Worm (Caenorhabditis elegans) whole organism, early embryonic: ENCODE results near the gene Y54G2A.32.
"Not testable (repeated sequence)": the region's sequence is repeated elsewhere in the genome, so short reads cannot be mapped to it uniquely, and the experiment has no call there.

Source experiments
- B0310.2 ChIP-seq: sonication (generic microtip); optimal IDR thresholded peaks from 2 replicates; lab custom pipeline; 2016; ENCODE audit warnings: mild to moderate bottlenecking, missing genetic modification characterization, missing compliant biosample characterization
- F13C5.2 ChIP-seq: sonication (generic microtip); optimal IDR thresholded peaks from 2 replicates; lab custom pipeline; 2017; ENCODE audit warnings: mild to moderate bottlenecking, missing genetic modification characterization, inconsistent platforms, missing compliant biosample characterization
- aly-1 ChIP-seq: sonication (generic microtip); optimal IDR thresholded peaks from 2 replicates; lab custom pipeline; 2016; ENCODE audit warnings: missing genetic modification characterization, missing compliant biosample characterization
- ama-1 ChIP-seq: fragments of 150-350 bp; optimal IDR thresholded peaks from 2 replicates; lab custom pipeline; 2014
- ceh-13 ChIP-seq: fragments of 200-800 bp; sonication (Bioruptor generic); optimal IDR thresholded peaks from 2 replicates; lab custom pipeline; 2018; ENCODE audit warnings: mild to moderate bottlenecking, missing genetic modification characterization, missing compliant biosample characterization
- ceh-36 ChIP-seq: sonication (generic microtip); optimal IDR thresholded peaks from 2 replicates; lab custom pipeline; 2016; ENCODE audit warnings: missing genetic modification characterization, inconsistent platforms, missing compliant biosample characterization
- ets-7 ChIP-seq: sonication (generic microtip); optimal IDR thresholded peaks from 2 replicates; lab custom pipeline; 2016; ENCODE audit warnings: missing genotype, missing genetic modification characterization, missing compliant biosample characterization
- flt-1 ChIP-seq: fragments of 200-800 bp; sonication (Bioruptor generic); IDR thresholded peaks from 2 replicates; pipeline ENCODE4 v1.3.6; 2022; ENCODE audit warnings: missing genetic modification characterization, missing compliant biosample characterization
- hmbx-1 ChIP-seq: sonication (generic microtip); optimal IDR thresholded peaks from 2 replicates; lab custom pipeline; 2016; ENCODE audit warnings: mild to moderate bottlenecking, missing genetic modification characterization, missing compliant biosample characterization
- hmg-4 ChIP-seq: fragments of 200-800 bp; sonication (Bioruptor generic); optimal IDR thresholded peaks from 2 replicates; lab custom pipeline; 2018; ENCODE audit warnings: mild to moderate bottlenecking, missing genetic modification characterization, missing compliant biosample characterization
- hnd-1 ChIP-seq: sonication (generic microtip); optimal IDR thresholded peaks from 2 replicates; lab custom pipeline; 2016; ENCODE audit warnings: missing genetic modification characterization, missing compliant biosample characterization
- pes-1 ChIP-seq: fragments of 200-800 bp; sonication (Bioruptor generic); IDR thresholded peaks from 2 replicates; pipeline ENCODE4 v1.3.6; 2022; ENCODE audit warnings: missing genetic modification reagents, missing genetic modification characterization, missing compliant biosample characterization
- scrt-1 ChIP-seq: fragments of 200-800 bp; sonication (Bioruptor generic); IDR thresholded peaks from 2 replicates; pipeline ENCODE4 v1.3.6; 2022; ENCODE audit warnings: missing genetic modification characterization, missing compliant biosample characterization
- sea-1 ChIP-seq: fragments of 200-800 bp; sonication (Bioruptor generic); conservative IDR thresholded peaks from 2 replicates; pipeline ENCODE4 v1.3.6; 2022; ENCODE audit warnings: missing genetic modification characterization, missing compliant biosample characterization
- tbx-11 ChIP-seq: fragments of 200-800 bp; sonication (Bioruptor generic); IDR thresholded peaks from 2 replicates; pipeline ENCODE4 v1.3.6; 2022; ENCODE audit warnings: missing genetic modification characterization, missing compliant biosample characterization
- tbx-37 ChIP-seq: fragments of 200-800 bp; sonication (Bioruptor generic); conservative IDR thresholded peaks from 2 replicates; pipeline ENCODE4 v1.3.6; 2022; ENCODE audit warnings: missing genetic modification reagents, missing genetic modification characterization, missing compliant biosample characterization
- tra-4 ChIP-seq: sonication (generic microtip); optimal IDR thresholded peaks from 2 replicates; lab custom pipeline; 2017; ENCODE audit warnings: missing genetic modification characterization, missing compliant biosample characterization

Gene Y54G2A.32

DNA sequence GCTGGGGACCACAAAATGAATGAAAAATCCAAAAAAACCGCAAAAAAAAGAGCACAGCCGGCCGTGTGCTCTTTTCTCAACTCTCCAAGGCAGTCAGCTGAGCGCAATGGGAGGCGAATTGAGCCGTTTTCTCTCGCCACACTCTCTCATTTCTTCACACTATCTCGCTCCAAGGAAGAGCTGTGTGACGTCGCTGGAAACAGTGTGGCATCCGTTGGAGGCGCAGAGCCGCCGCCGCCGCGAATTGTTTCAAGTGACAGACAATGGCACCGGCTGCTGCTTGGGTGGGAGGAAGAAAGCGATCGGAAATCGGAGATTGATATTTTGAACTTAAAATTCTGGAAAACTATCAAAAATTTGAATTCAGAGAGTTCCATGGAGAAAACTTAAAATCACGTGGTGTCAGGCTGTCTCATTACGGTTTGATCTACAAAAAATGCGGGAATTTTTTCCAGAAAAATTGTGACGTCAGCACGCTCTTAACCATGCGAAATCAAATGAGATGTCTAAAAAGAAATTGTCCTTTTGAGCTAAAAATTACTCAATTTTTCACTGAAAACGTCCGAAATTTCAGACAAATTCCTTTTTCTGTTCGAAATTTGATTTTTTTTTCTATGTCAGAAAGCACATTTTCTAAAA is 27.6 kb upstream of the Y54G2A.32 start:
- TF ChIP-seq ama-1 (lab: Kevin White, UChicago) (no peak), aly-1 (tag; lab: Kevin White, UChicago) (no peak), flt-1 (GFP tag; lab: Robert Waterston, UW) (no peak), ets-7 (tag; lab: Kevin White, UChicago) (no peak), pes-1 (GFP tag; lab: Robert Waterston, UW) (no peak), F13C5.2 (tag; lab: Kevin White, UChicago) (no peak)

DNA sequence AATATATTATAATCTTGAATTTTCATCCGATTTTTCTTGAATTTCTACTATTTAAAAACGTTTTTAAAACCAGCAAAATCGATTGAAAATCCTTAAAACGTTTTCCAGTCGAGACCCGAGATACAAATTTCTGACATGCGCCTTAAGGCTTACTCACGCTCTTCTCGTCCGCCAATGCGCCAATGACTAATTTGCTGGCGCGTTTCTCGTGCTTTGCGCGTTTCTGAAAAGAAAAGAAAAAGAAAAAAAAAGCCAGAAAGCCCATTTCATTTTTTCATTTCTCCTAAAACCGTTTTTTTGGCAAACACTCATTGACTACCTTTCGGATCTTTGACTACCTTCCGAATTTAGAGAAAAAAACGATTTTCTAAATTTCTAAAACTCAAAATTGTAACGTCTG is 27.0 kb upstream of the Y54G2A.32 start:
- TF ChIP-seq F13C5.2 (tag; lab: Kevin White, UChicago), result no peak
- TF ChIP-seq pes-1 (GFP tag; lab: Robert Waterston, UW), result no peak
- TF ChIP-seq scrt-1, result no peak
- TF ChIP-seq ets-7 (tag; lab: Kevin White, UChicago), result no peak
- no peak for TF ChIP-seq ceh-13 (GFP tag; lab: Kevin White, UChicago)
- no peak for TF ChIP-seq ama-1 (lab: Kevin White, UChicago)
- TF ChIP-seq B0310.2, result no peak
- TF ChIP-seq hnd-1, result no peak
- TF ChIP-seq hmbx-1, result no peak
- TF ChIP-seq flt-1 (GFP tag; lab: Robert Waterston, UW), result no peak
- no peak for TF ChIP-seq sea-1 (GFP tag; lab: Robert Waterston, UW)
- TF ChIP-seq tbx-37 (GFP tag; lab: Robert Waterston, UW), result no peak
- TF ChIP-seq tra-4 (tag; lab: Kevin White, UChicago), result no peak
- TF ChIP-seq hmg-4 (GFP tag; lab: Kevin White, UChicago), result no peak
- TF ChIP-seq aly-1 (tag; lab: Kevin White, UChicago), result no peak
- no peak for TF ChIP-seq tbx-11 (GFP tag; lab: Robert Waterston, UW)
- TF ChIP-seq ceh-36 (tag; lab: Kevin White, UChicago), result no peak

DNA sequence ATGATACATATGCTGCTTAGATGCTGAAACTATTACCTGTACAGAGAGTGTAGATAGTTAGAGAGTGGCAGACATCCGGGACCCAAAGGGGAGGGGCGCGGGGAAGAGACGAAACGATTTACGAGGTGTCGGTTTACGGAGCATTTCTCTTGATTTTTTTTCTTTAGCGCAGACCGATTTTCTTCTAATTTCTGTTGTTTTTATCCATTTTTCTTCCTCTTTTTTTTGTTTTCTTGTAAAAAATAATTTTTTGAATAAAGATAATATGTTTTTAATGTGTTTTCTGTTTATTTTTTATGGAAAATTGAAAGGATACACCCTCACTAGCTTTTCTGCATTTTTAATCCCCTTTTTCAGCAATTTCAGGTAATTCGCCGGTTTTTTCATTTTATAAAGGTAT is 25.9 kb upstream of the Y54G2A.32 start, which contains the start of gene Y54G2A.72:
Gene Y54G2A.72, plus strand, starts transcription at position 301 of the 400 bp plus-strand sequence.
- TF ChIP-seq aly-1 (tag; lab: Kevin White, UChicago); hnd-1; ets-7 (tag; lab: Kevin White, UChicago): not testable (repeated sequence)

DNA sequence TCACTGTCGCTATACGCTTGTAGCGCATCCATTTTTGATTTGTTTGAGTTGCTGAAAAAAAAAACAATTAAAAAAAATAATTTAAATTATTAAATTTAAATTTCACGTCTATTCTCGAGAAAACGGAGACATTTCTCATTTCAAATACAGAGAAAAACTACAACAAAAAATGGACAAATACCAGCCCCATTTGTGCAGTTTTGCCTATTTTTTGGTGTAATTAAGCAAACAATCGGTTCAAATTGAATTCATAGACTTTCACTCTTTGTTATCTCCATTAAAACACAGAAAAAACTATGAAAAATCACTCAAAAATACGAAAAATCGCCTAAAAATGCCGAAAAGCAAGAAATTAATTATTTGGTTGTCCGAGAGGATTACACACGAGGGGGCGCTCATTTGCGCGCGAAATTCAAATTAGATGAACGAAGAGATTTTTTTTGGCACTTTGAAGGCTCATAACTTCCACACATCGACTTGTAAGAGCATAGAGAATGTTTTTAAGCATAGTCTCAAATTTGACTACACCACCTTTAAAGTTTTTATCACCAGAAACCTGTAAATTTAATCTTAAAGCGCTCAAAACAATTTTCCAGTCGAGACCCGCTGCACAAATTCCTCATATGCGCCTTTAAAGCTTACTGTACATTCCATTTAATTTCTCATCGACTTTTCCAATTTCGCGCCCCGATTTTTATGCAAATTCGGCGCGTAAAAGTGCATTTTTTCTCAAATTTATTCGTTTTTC is 20.8 kb upstream of the Y54G2A.32 start, which contains the start of gene Y54G2A.12:
Gene Y54G2A.12, minus strand, starts transcription at position 51 of the 748 bp plus-strand sequence.
- TF ChIP-seq tbx-37 (GFP tag; lab: Robert Waterston, UW) (no peak), F13C5.2 (tag; lab: Kevin White, UChicago) (no peak), ama-1 (lab: Kevin White, UChicago) (no peak), hnd-1 (no peak), flt-1 (GFP tag; lab: Robert Waterston, UW) (no peak), sea-1 (GFP tag; lab: Robert Waterston, UW) (no peak), hmg-4 (GFP tag; lab: Kevin White, UChicago) (no peak), scrt-1 (no peak), B0310.2 (no peak), ceh-13 (GFP tag; lab: Kevin White, UChicago) (no peak), hmbx-1 (no peak), ets-7 (tag; lab: Kevin White, UChicago) (no peak), tbx-11 (GFP tag; lab: Robert Waterston, UW) (no peak), tra-4 (tag; lab: Kevin White, UChicago) (no peak), pes-1 (GFP tag; lab: Robert Waterston, UW) (no peak), aly-1 (tag; lab: Kevin White, UChicago) (no peak), ceh-36 (tag; lab: Kevin White, UChicago) (no peak)

DNA sequence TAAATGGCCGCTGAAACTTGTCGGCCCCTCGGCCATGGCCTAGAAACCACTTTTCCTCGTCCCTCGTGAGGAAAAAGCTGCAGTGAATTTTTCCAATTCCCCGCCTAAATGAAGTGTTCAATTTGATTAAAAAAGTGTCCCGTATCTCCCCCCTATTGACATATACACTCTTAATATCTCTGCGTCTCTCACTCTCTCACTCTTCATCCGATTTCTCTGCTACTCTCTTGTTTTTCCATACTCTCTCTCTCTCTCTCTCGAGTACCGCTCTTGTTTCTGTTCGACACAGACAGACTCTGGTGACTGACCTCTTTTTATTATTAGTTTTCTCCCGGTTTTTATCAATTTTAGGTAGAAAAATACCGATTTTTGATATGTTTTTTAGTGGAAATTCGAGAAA is 18.7 kb upstream of the Y54G2A.32 start:
- TF ChIP-seq scrt-1 (no peak), sea-1 (GFP tag; lab: Robert Waterston, UW) (no peak), tbx-37 (GFP tag; lab: Robert Waterston, UW) (no peak), ama-1 (lab: Kevin White, UChicago) (no peak), hmg-4 (GFP tag; lab: Kevin White, UChicago) (no peak), F13C5.2 (tag; lab: Kevin White, UChicago) (no peak), aly-1 (tag; lab: Kevin White, UChicago) (no peak), hnd-1 (no peak), ets-7 (tag; lab: Kevin White, UChicago) (no peak), tbx-11 (GFP tag; lab: Robert Waterston, UW) (no peak), hmbx-1 (no peak), B0310.2 (no peak), ceh-36 (tag; lab: Kevin White, UChicago) (no peak), flt-1 (GFP tag; lab: Robert Waterston, UW) (no peak)

DNA sequence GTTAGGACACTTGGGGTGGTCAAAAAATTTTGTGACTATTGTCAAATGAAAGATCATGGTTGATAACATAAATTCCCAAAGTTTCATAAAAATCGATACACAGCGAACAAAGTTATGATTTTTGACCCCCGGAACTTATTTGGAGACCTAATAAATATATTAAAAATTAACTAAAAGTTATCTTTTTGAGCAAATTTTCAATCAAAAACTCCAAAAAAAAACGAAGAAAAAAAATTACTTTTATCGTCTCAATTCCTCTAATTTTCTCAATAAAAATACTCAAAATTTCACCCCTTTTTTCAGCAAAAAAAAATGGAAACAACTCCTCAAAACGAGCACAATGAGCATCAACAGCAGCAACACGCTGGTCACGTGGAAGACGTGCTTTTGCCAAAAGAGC is 15.4 kb upstream of the Y54G2A.32 start, which contains the start of gene atln-1:
Gene atln-1, plus strand, starts transcription at position 301 of the 400 bp plus-strand sequence.
- TF ChIP-seq hmbx-1; ceh-36 (tag; lab: Kevin White, UChicago); tbx-11 (GFP tag; lab: Robert Waterston, UW): not testable (repeated sequence)

DNA sequence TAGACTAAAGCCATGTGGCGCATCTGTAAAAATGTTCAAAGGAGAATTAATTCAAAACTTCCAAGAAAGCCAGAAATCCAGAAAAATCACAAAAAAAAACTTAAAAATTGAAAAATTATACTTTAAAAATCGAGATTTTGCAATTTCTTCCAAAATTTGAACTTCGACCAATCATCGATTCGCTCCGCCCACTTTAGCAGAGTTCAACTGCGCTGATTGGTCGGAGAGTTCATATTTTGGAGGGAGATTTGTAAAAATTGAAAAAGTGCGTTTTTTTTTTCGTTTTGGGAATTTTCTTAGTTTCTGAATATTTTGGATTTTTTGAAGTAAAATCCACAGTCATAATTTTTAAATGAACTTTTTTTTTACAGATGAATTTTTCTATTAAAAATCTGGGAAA is 9.8 kb upstream of the Y54G2A.32 start:
- TF ChIP-seq ceh-13 (GFP tag; lab: Kevin White, UChicago) (no peak), ceh-36 (tag; lab: Kevin White, UChicago) (no peak), flt-1 (GFP tag; lab: Robert Waterston, UW) (no peak), B0310.2 (no peak), ets-7 (tag; lab: Kevin White, UChicago) (no peak), tbx-11 (GFP tag; lab: Robert Waterston, UW) (no peak), tra-4 (tag; lab: Kevin White, UChicago) (no peak), pes-1 (GFP tag; lab: Robert Waterston, UW) (no peak), tbx-37 (GFP tag; lab: Robert Waterston, UW) (no peak), F13C5.2 (tag; lab: Kevin White, UChicago) (no peak), aly-1 (tag; lab: Kevin White, UChicago) (no peak), sea-1 (GFP tag; lab: Robert Waterston, UW) (no peak), hmg-4 (GFP tag; lab: Kevin White, UChicago) (no peak), ama-1 (lab: Kevin White, UChicago) (no peak), hnd-1 (no peak), hmbx-1 (no peak), scrt-1 (no peak)
